Fruit fly (Drosophila melanogaster): ENCODE measurements around the gene CG6985.

CG6985 gene

DNA sequence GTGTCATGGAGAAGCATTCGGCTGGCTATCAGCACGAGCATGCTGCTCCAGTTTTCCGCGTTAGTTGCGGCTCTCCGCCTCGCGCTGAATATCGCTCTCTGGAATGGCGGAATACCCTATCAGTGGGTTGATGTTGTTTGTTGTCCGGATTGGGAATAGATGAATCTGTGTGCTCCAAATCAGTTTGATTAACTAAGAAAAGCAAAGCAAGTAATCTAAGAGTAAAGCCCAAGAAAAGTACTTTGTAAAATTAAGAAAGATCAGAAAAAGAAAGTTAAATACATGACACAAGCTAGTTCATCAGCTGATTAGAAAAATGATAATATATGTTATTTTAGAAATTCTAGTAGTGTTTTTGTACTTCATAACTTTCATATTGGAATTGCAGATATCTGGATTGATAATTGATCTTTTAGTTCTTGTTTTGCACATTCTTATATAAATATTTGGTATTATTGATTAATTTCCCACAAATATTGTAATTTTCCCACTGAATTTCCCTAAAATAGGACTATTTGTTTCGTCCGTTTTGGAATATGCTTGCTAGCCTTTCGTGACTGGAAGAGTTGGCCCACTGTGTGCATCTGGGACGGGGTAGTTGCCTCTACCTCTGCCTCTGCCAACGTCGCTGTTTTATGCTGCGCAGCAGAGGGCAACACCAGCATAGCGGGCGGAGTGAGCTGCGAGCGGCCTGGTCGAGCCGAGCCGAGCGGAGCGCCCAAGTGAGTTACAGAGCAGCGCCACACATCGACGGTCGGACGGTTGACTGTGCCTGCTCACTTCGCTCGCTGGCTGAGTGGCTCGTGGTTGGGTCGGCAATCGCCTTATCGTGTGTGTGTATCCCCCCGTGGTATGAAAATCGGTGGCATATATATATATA lies 13.2 kb downstream of the CG6985 start:
- no peak for TF ChIP-seq Sp1 (GFP tag; optimal IDR thresholded peaks at IDR 0.05)
- TF ChIP-seq Rel (GFP tag; optimal IDR thresholded peaks at IDR 0.05) = no peak
- peak; percentile 83 for TF ChIP-seq Rel (tag; optimal IDR thresholded peaks at IDR 0.05)
- TF ChIP-seq foxo (GFP tag; optimal IDR thresholded peaks at IDR 0.05) = peak in 1 of 2 experiments; percentile 33
- TF ChIP-seq ey (GFP tag; optimal IDR thresholded peaks at IDR 0.05) = peak; percentile 5
- TF ChIP-seq CG32264 (GFP tag; optimal IDR thresholded peaks at IDR 0.05) = no peak
- TF ChIP-seq Dif (GFP tag; optimal IDR thresholded peaks at IDR 0.05; ENCODE audit: partially characterized antibody) = peak; percentile 62
- no peak for TF ChIP-seq br (GFP tag; optimal IDR thresholded peaks at IDR 0.05)
- peak; percentile 22 for TF ChIP-seq h (GFP tag; optimal IDR thresholded peaks at IDR 0.05)
- peak; percentile 22 for TF ChIP-seq sv (GFP tag; optimal IDR thresholded peaks at IDR 0.05)
- TF ChIP-seq dl (GFP tag; optimal IDR thresholded peaks at IDR 0.05; ENCODE audit: insufficient read depth in 1 of 2, partially characterized antibody in 2 of 2) = peak in 1 of 2 experiments; percentile 53
- peak; percentile 19 for TF ChIP-seq rgr (GFP tag; optimal IDR thresholded peaks at IDR 0.05)
- TF ChIP-seq GATAd (GFP tag; optimal IDR thresholded peaks at IDR 0.05) = no peak
- TF ChIP-seq fru (GFP tag; optimal IDR thresholded peaks at IDR 0.05) = peak; percentile 6

DNA sequence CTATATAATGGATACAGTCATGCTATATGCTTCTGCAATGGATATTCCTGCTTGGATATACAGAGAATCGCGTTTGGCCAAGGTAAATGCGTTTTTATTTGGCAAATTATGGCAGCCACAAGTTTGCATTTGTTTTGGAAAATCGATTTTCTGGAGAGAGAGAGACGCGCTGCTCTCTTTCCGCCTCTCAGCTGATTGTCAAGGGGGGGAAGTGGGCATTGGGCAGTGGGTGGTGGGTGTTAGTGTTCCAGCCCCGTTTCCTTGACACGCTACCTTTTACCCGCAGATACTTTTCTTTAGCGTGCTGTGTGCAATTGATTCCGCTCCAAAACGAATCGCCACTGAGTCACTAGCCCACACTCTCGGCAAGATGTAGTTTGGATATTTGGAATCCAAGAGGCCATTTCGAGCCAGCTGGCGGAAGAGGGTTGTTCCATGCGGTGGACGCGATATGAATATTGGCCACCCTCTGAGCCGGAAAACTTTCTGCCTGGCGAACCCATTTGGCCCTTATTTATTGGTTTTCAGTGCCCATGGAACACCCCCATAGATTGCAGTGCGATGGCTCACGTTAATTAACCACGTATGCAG lies 14.3 kb downstream of the CG6985 start:
- TF ChIP-seq CG9705 (GFP tag; optimal IDR thresholded peaks at IDR 0.05) (no peak), dl (GFP tag; optimal IDR thresholded peaks at IDR 0.05; ENCODE audit: insufficient read depth in 1 of 2, partially characterized antibody in 2 of 2) (peak in 1 of 2 experiments; percentile 8)

- TF ChIP-seq fru (GFP tag; optimal IDR thresholded peaks at IDR 0.05) = no peak
- TF ChIP-seq OdsH (GFP tag; optimal IDR thresholded peaks at IDR 0.05) = no peak
- no peak for TF ChIP-seq Rel (GFP tag; optimal IDR thresholded peaks at IDR 0.05)
- TF ChIP-seq Rel (tag; optimal IDR thresholded peaks at IDR 0.05) = peak; percentile 51
- TF ChIP-seq Hr78 (GFP tag; optimal IDR thresholded peaks at IDR 0.05) = no peak
These were observed 15.3 kb downstream of the CG6985 start for dm6 chr3R:22756289-22756688.

dm6 chr3R:22757117-22757516 lies 16.2 kb downstream of the CG6985 start:
- TF ChIP-seq ey (GFP tag; optimal IDR thresholded peaks at IDR 0.05) = no peak
- TF ChIP-seq GATAd (GFP tag; optimal IDR thresholded peaks at IDR 0.05) = no peak
- TF ChIP-seq Dfd (GFP tag; optimal IDR thresholded peaks at IDR 0.05) = no peak
- TF ChIP-seq woc (GFP tag; optimal IDR thresholded peaks at IDR 0.05) = no peak
- TF ChIP-seq sage (GFP tag; optimal IDR thresholded peaks at IDR 0.05) = no peak
- TF ChIP-seq HLH106 (tag; optimal IDR thresholded peaks at IDR 0.05) = no peak
- TF ChIP-seq fru (GFP tag; optimal IDR thresholded peaks at IDR 0.05) = no peak
- TF ChIP-seq lola (GFP tag; optimal IDR thresholded peaks at IDR 0.05) = no peak
- no peak for TF ChIP-seq pan (optimal IDR thresholded peaks at IDR 0.05)
- TF ChIP-seq CrebA (GFP tag; optimal IDR thresholded peaks at IDR 0.05; ENCODE audit: borderline replicate concordance) = no peak
- TF ChIP-seq Dif (GFP tag; optimal IDR thresholded peaks at IDR 0.05; ENCODE audit: partially characterized antibody) = no peak
- TF ChIP-seq Hr83 (GFP tag; optimal IDR thresholded peaks at IDR 0.05; ENCODE audit: poor library complexity, severe bottlenecking) = no peak
- TF ChIP-seq rgr (GFP tag; optimal IDR thresholded peaks at IDR 0.05) = no peak
- TF ChIP-seq CG9705 (GFP tag; optimal IDR thresholded peaks at IDR 0.05) = no peak
- no peak for TF ChIP-seq dl (GFP tag; optimal IDR thresholded peaks at IDR 0.05; ENCODE audit: insufficient read depth in 1 of 2, partially characterized antibody in 2 of 2)
- TF ChIP-seq dmrt93B (GFP tag; optimal IDR thresholded peaks at IDR 0.05) = no peak
- no peak for TF ChIP-seq dsf (GFP tag; optimal IDR thresholded peaks at IDR 0.05; ENCODE audit: borderline replicate concordance)

DNA sequence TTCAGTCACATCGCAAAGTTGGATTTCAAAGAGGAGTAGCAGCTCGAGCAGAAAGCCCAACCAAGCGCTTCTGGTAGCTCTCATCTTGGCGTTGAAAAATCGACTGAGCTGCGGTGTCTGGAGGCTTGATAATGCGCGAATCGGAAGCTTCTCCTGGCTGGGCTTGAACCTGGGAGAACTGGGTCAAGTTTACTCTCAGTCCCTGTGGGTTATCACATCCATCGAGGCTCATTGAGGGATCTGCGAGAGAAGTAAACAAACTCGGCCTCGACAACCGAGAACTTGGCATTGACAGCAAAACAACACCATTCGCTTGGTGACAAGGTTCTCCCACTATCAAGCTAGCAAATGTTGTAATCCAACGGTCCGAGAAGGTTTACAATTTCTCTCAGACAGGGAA lies 20.0 kb downstream of the CG6985 start, which contains the start of gene Nepl13:
TSS of gene Nepl13 (minus strand) at position 89 of the 400 bp plus-strand sequence.
- TF ChIP-seq Rel (GFP tag; optimal IDR thresholded peaks at IDR 0.05) (no peak), Rel (tag; optimal IDR thresholded peaks at IDR 0.05) (no peak), dmrt93B (GFP tag; optimal IDR thresholded peaks at IDR 0.05) (no peak), foxo (GFP tag; optimal IDR thresholded peaks at IDR 0.05) (no peak), pan (optimal IDR thresholded peaks at IDR 0.05) (no peak), Dfd (GFP tag; optimal IDR thresholded peaks at IDR 0.05) (no peak), CG32264 (GFP tag; optimal IDR thresholded peaks at IDR 0.05) (no peak), br (GFP tag; optimal IDR thresholded peaks at IDR 0.05) (no peak), OdsH (GFP tag; optimal IDR thresholded peaks at IDR 0.05) (no peak), lola (GFP tag; optimal IDR thresholded peaks at IDR 0.05) (no peak), sv (GFP tag; optimal IDR thresholded peaks at IDR 0.05) (no peak), psq (GFP tag; optimal IDR thresholded peaks at IDR 0.05) (no peak), CG9705 (GFP tag; optimal IDR thresholded peaks at IDR 0.05) (no peak), brk (GFP tag; optimal IDR thresholded peaks at IDR 0.05) (no peak)
